Worm (Caenorhabditis elegans): ENCODE results near the gene F54E4.3.

ce11 chrX:14639941-14640340 is 3.7 kb upstream of the F54E4.3 start:
- TF ChIP-seq unc-62 (GFP tag; optimal IDR thresholded peaks at IDR 0.05): no peak
- peak; percentile 12 to 38 for TF ChIP-seq lsy-2 (tag; optimal IDR thresholded peaks at IDR 0.05)
- TF ChIP-seq lin-13 (GFP tag; optimal IDR thresholded peaks at IDR 0.05): no peak
- TF ChIP-seq nhr-129 (tag; optimal IDR thresholded peaks at IDR 0.05): peak; percentile 68
- no peak for TF ChIP-seq mab-5 (tag; optimal IDR thresholded peaks at IDR 0.05)
- TF ChIP-seq nhr-77 (tag; optimal IDR thresholded peaks at IDR 0.05): no peak
- no peak for TF ChIP-seq nhr-23 (tag; optimal IDR thresholded peaks at IDR 0.05)
- no peak for TF ChIP-seq snpc-4 (tag; optimal IDR thresholded peaks at IDR 0.05)
- no peak for TF ChIP-seq aly-2 (tag; optimal IDR thresholded peaks at IDR 0.05)

Data from whole organism, L2 larva.